Fruit fly (Drosophila melanogaster) whole organism, prepupa: ENCODE measurements around the gene CG16854.

ENCODE experiments used
- Blimp-1 ChIP-seq: fragments of 200-800 bp; sonication (Bioruptor generic); optimal IDR thresholded peaks from 3 replicates; lab custom pipeline; 2017; ENCODE audit warnings: missing biosample characterization, missing genetic modification characterization, mild to moderate bottlenecking, moderate library complexity, missing genetic modification reagents
- CG10631 ChIP-seq: fragments of 200-800 bp; sonication (Bioruptor generic); optimal IDR thresholded peaks from 2 replicates; lab custom pipeline; 2016; ENCODE audit warnings: missing biosample characterization, missing genetic modification characterization
- CG11762 ChIP-seq: fragments of 200-800 bp; sonication (Bioruptor generic); optimal IDR thresholded peaks from 3 replicates; lab custom pipeline; 2016; ENCODE audit warnings: missing biosample characterization, missing genetic modification characterization; ENCODE audit not compliant: insufficient read depth
- CG11902 ChIP-seq: fragments of 200-800 bp; sonication (Bioruptor generic); optimal IDR thresholded peaks from 3 replicates; lab custom pipeline; 2016; ENCODE audit warnings: missing biosample characterization, missing genetic modification characterization
- CG15336 ChIP-seq: fragments of 200-800 bp; sonication (Bioruptor generic); IDR thresholded peaks from 2 replicates; pipeline ENCODE4 v1.3.6; 2022; ENCODE audit warnings: missing biosample characterization, missing genetic modification characterization
- CG31627 ChIP-seq: fragments of 200-800 bp; sonication (Bioruptor generic); optimal IDR thresholded peaks from 3 replicates; lab custom pipeline; 2016; ENCODE audit warnings: missing biosample characterization, missing genetic modification characterization
- CG32006 ChIP-seq: fragments of 200-800 bp; sonication (Bioruptor generic); optimal IDR thresholded peaks from 3 replicates; lab custom pipeline; 2017; ENCODE audit warnings: missing biosample characterization, mild to moderate bottlenecking, missing genetic modification characterization
- CG3919 ChIP-seq: fragments of 200-800 bp; sonication (Bioruptor generic); optimal IDR thresholded peaks from 3 replicates; lab custom pipeline; 2016; ENCODE audit warnings: missing biosample characterization, missing genetic modification characterization
- CG6163 ChIP-seq: fragments of 200-800 bp; sonication (Bioruptor generic); IDR thresholded peaks from 3 replicates; pipeline ENCODE4 v1.3.6; 2022; ENCODE audit warnings: missing biosample characterization, missing genetic modification characterization
- CG6276 ChIP-seq: fragments of 200-800 bp; sonication (Bioruptor generic); optimal IDR thresholded peaks from 2 replicates; lab custom pipeline; 2017; ENCODE audit warnings: missing biosample characterization, mild to moderate bottlenecking, missing genetic modification characterization
- CG6792 ChIP-seq: fragments of 200-800 bp; sonication (Bioruptor generic); optimal IDR thresholded peaks from 3 replicates; lab custom pipeline; 2016; ENCODE audit warnings: missing biosample characterization, missing genetic modification characterization
- CG6808 ChIP-seq: fragments of 200-800 bp; sonication (Bioruptor generic); optimal IDR thresholded peaks from 3 replicates; lab custom pipeline; 2017; ENCODE audit warnings: missing biosample characterization, missing genetic modification characterization, mild to moderate bottlenecking, moderate library complexity, missing genetic modification reagents
- CG7368 ChIP-seq: fragments of 200-800 bp; sonication (Bioruptor generic); optimal IDR thresholded peaks from 3 replicates; lab custom pipeline; 2016; ENCODE audit warnings: missing biosample characterization, missing genetic modification characterization
- CG8119 ChIP-seq: fragments of 200-800 bp; sonication (Bioruptor generic); IDR thresholded peaks from 3 replicates; pipeline ENCODE4 v1.3.6; 2022; ENCODE audit warnings: missing biosample characterization, missing genetic modification characterization
- CG8632 ChIP-seq: fragments of 200-800 bp; sonication (Bioruptor generic); optimal IDR thresholded peaks from 3 replicates; lab custom pipeline; 2016; ENCODE audit warnings: missing biosample characterization, missing genetic modification characterization
- CG9139 ChIP-seq: fragments of 200-800 bp; sonication (Bioruptor generic); optimal IDR thresholded peaks from 3 replicates; lab custom pipeline; 2017; ENCODE audit warnings: missing biosample characterization, mild to moderate bottlenecking, missing genetic modification characterization
- Eip75B ChIP-seq: fragments of 200-800 bp; sonication (Bioruptor generic); optimal IDR thresholded peaks from 3 replicates; lab custom pipeline; 2016; ENCODE audit warnings: missing biosample characterization, missing genetic modification characterization
- Eip78C ChIP-seq: fragments of 200-800 bp; sonication (Bioruptor generic); peaks from one replicate; lab custom pipeline; 2016; ENCODE audit warnings: missing biosample characterization, missing genetic modification characterization
- Eip93F ChIP-seq: fragments of 200-800 bp; sonication (Bioruptor generic); optimal IDR thresholded peaks from 2 replicates; lab custom pipeline; 2016; ENCODE audit warnings: missing biosample characterization, mild to moderate bottlenecking, missing genetic modification characterization
- Ets21C ChIP-seq: fragments of 200-800 bp; sonication (Bioruptor generic); optimal IDR thresholded peaks from 3 replicates; lab custom pipeline; 2016; ENCODE audit warnings: missing biosample characterization, missing genetic modification characterization
- Gug ChIP-seq: fragments of 200-800 bp; sonication (Bioruptor generic); IDR thresholded peaks from 2 replicates; pipeline ENCODE4 v1.3.6; 2022; ENCODE audit warnings: missing biosample characterization, missing genetic modification characterization
- Hr38 ChIP-seq: sonication (Bioruptor generic); optimal IDR thresholded peaks from 2 replicates; lab custom pipeline; 2016; ENCODE audit warnings: missing biosample characterization, missing genetic modification characterization
- Hr39 ChIP-seq: fragments of 200-800 bp; sonication (Bioruptor generic); optimal IDR thresholded peaks from 2 replicates; lab custom pipeline; 2016; ENCODE audit warnings: missing biosample characterization, missing genetic modification characterization
- Hr4 ChIP-seq: fragments of 200-800 bp; sonication (Bioruptor generic); optimal IDR thresholded peaks from 3 replicates; lab custom pipeline; 2016; ENCODE audit warnings: missing biosample characterization, missing genetic modification characterization
- Lpt ChIP-seq: fragments of 200-800 bp; sonication (Bioruptor generic); optimal IDR thresholded peaks from 3 replicates; lab custom pipeline; 2016; ENCODE audit warnings: missing biosample characterization, missing genetic modification characterization
- Met ChIP-seq: fragments of 200-800 bp; sonication (Bioruptor generic); optimal IDR thresholded peaks from 3 replicates; lab custom pipeline; 2016; ENCODE audit warnings: missing biosample characterization, missing genetic modification characterization
- OdsH ChIP-seq: fragments of 200-800 bp; sonication (Bioruptor generic); optimal IDR thresholded peaks from 3 replicates; lab custom pipeline; 2016; ENCODE audit warnings: missing biosample characterization, missing genetic modification characterization
- Smox ChIP-seq: fragments of 200-800 bp; sonication (Bioruptor generic); optimal IDR thresholded peaks from 3 replicates; lab custom pipeline; 2016; ENCODE audit warnings: missing biosample characterization, missing genetic modification characterization
- Sox102F ChIP-seq: fragments of 200-800 bp; sonication (Bioruptor generic); optimal IDR thresholded peaks from 2 replicates; lab custom pipeline; 2016; ENCODE audit warnings: missing biosample characterization, mild to moderate bottlenecking, missing genetic modification characterization
- Sox14 ChIP-seq: fragments of 200-800 bp; sonication (Bioruptor generic); optimal IDR thresholded peaks from 3 replicates; lab custom pipeline; 2016; ENCODE audit warnings: missing biosample characterization, missing genetic modification characterization
- Sox15 ChIP-seq: fragments of 200-800 bp; sonication (Bioruptor generic); optimal IDR thresholded peaks from 3 replicates; lab custom pipeline; 2016; ENCODE audit warnings: missing biosample characterization, missing genetic modification characterization
- cyc ChIP-seq: fragments of 200-800 bp; sonication (Bioruptor generic); optimal IDR thresholded peaks from 3 replicates; lab custom pipeline; 2016; ENCODE audit warnings: missing biosample characterization, missing genetic modification characterization
- dac ChIP-seq: fragments of 200-800 bp; sonication (Bioruptor generic); optimal IDR thresholded peaks from 2 replicates; lab custom pipeline; 2017; ENCODE audit warnings: missing biosample characterization, mild to moderate bottlenecking, missing genetic modification characterization
- dsx ChIP-seq: fragments of 200-800 bp; optimal IDR thresholded peaks from 3 replicates; lab custom pipeline; 2019; ENCODE audit warnings: missing biosample characterization, mild to moderate bottlenecking, missing genetic modification characterization, moderate library complexity; ENCODE audit not compliant: poor library complexity, severe bottlenecking
- eg ChIP-seq: fragments of 200-800 bp; sonication (Bioruptor generic); IDR thresholded peaks from 3 replicates; pipeline ENCODE4 v1.3.6; 2022; ENCODE audit warnings: missing biosample characterization, missing genetic modification characterization
- esn ChIP-seq: fragments of 200-800 bp; sonication (Bioruptor generic); optimal IDR thresholded peaks from 2 replicates; lab custom pipeline; 2016; ENCODE audit warnings: missing biosample characterization, mild to moderate bottlenecking, missing genetic modification characterization, moderate library complexity
- fkh ChIP-seq: fragments of 200-800 bp; sonication (Bioruptor generic); optimal IDR thresholded peaks from 3 replicates; lab custom pipeline; 2017; ENCODE audit warnings: missing biosample characterization, mild to moderate bottlenecking, missing genetic modification characterization, moderate library complexity
- lz ChIP-seq: fragments of 200-800 bp; sonication (Bioruptor generic); optimal IDR thresholded peaks from 3 replicates; lab custom pipeline; 2016; ENCODE audit warnings: missing biosample characterization, missing genetic modification characterization
- net ChIP-seq: fragments of 200-800 bp; sonication (Bioruptor generic); optimal IDR thresholded peaks from 3 replicates; lab custom pipeline; 2016; ENCODE audit warnings: missing biosample characterization, missing genetic modification characterization
- salr ChIP-seq, 2 experiments: fragments of 200-800 bp; sonication (Bioruptor generic); optimal IDR thresholded peaks; 3 replicates each; lab custom pipeline; 2016 to 2018; ENCODE audit warnings: missing biosample characterization in 2 of 2, missing genetic modification characterization in 2 of 2, mild to moderate bottlenecking in 1 of 2
- spab ChIP-seq: fragments of 200-800 bp; sonication (Bioruptor generic); optimal IDR thresholded peaks from 2 replicates; lab custom pipeline; 2017; ENCODE audit warnings: missing biosample characterization, mild to moderate bottlenecking, missing genetic modification characterization, missing genetic modification reagents
- ss ChIP-seq, 2 experiments: fragments of 200-800 bp; sonication (Bioruptor generic); optimal IDR thresholded peaks; 2 replicates in 1 of 2; 3 replicates in 1 of 2; lab custom pipeline; 2017 to 2018; ENCODE audit warnings: mild to moderate bottlenecking in 2 of 2, missing biosample characterization in 2 of 2, missing genetic modification characterization in 2 of 2, moderate library complexity in 1 of 2
- topi ChIP-seq: fragments of 200-800 bp; sonication (Bioruptor generic); optimal IDR thresholded peaks from 3 replicates; lab custom pipeline; 2016; ENCODE audit warnings: missing biosample characterization, missing genetic modification characterization
- vri ChIP-seq: fragments of 200-800 bp; sonication (Bioruptor generic); optimal IDR thresholded peaks from 3 replicates; lab custom pipeline; 2016; ENCODE audit warnings: missing biosample characterization, mild to moderate bottlenecking, missing genetic modification characterization

CG16854 gene

dm6 chr2L:11066887-11067459 is 19.5 kb upstream of the CG16854 start, which contains the start of gene Samuel (continued):
- TF ChIP-seq vri (GFP tag; lab: Kevin White, UChicago) (peak; percentile 74), CG32006 (GFP tag; lab: Kevin White, UChicago) (peak; percentile 11), Smox (GFP tag; lab: Kevin White, UChicago) (peak; percentile 17), CG8632 (GFP tag; lab: Kevin White, UChicago) (peak; percentile 47), CG11762 (GFP tag; lab: Kevin White, UChicago) (peak; percentile 50), CG31627 (GFP tag; lab: Kevin White, UChicago) (peak; percentile 20), CG3919 (GFP tag; lab: Kevin White, UChicago) (peak; percentile 17), Hr38 (GFP tag; lab: Kevin White, UChicago) (no peak), Blimp-1 (no peak), dac (no peak), CG10631 (GFP tag; lab: Kevin White, UChicago) (peak; percentile 20), CG6163 (GFP tag; lab: Robert Waterston, UW) (peak; percentile 72), Ets21C (GFP tag; lab: Kevin White, UChicago) (peak; percentile 26), topi (GFP tag; lab: Kevin White, UChicago) (peak; percentile 55), eg (GFP tag; lab: Robert Waterston, UW) (peak; percentile 73; the same call in 1 of the 3 replicates), CG8119 (GFP tag; lab: Robert Waterston, UW) (peak; percentile 68; the same call in 2 of the 3 replicates), Sox102F (GFP tag; lab: Kevin White, UChicago) (peak; percentile 64), salr (GFP tag; optimal IDR thresholded peaks at IDR 0.05; lab: Kevin White, UChicago) (peak; percentile 5 to 44), Met (GFP tag; lab: Kevin White, UChicago) (peak; percentile 44), dsx (peak; percentile 57), OdsH (GFP tag; lab: Kevin White, UChicago) (peak; percentile 42), CG15336 (GFP tag; lab: Robert Waterston, UW) (peak; percentile 65), Lpt (GFP tag; lab: Kevin White, UChicago) (peak; percentile 12), CG7368 (peak; percentile 28), CG9139 (GFP tag; lab: Kevin White, UChicago) (peak; percentile 53), Gug (GFP tag; lab: Robert Waterston, UW) (no peak), Eip93F (GFP tag; lab: Kevin White, UChicago) (no peak), ss (GFP tag; optimal IDR thresholded peaks at IDR 0.05; lab: Kevin White, UChicago) (peak; percentile 59 to 67), fkh (GFP tag; lab: Kevin White, UChicago) (peak; percentile 16), CG6276 (GFP tag; lab: Kevin White, UChicago) (peak; percentile 62), CG11902 (no peak), cyc (no peak), CG6792 (peak; percentile 36), esn (GFP tag; lab: Kevin White, UChicago) (peak; percentile 28)

DNA sequence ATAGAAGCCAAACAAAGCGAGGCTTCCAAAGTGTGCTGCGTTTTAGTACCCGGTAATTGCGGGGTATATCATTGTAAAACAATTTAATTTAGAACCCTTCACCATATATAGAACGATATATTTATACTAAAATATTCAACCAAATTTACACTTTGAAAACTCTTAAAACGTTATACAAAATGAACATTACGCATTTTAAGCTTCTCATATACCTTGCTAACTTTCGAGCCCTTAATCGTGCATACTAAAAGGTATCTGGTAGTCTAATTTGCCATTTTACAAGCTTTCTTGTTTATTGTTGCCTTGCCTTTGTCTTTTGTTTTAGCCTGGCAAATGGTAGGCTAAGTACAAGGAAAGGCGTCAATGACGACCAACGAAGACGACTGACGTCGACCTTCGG is 18.6 kb upstream of the CG16854 start:
- no peak for TF ChIP-seq CG9139 (GFP tag; lab: Kevin White, UChicago)
- no peak for TF ChIP-seq CG10631 (GFP tag; lab: Kevin White, UChicago)
- peak; percentile 42 for TF ChIP-seq Met (GFP tag; lab: Kevin White, UChicago)
- TF ChIP-seq Hr4, result no peak
- no peak for TF ChIP-seq CG6808
- peak; percentile 12 for TF ChIP-seq lz (GFP tag; lab: Kevin White, UChicago)
- TF ChIP-seq CG3919 (GFP tag; lab: Kevin White, UChicago), result no peak
- TF ChIP-seq dac, result no peak
- peak; percentile 31 for TF ChIP-seq Sox14 (GFP tag; lab: Kevin White, UChicago)
- TF ChIP-seq Eip78C, result peak; percentile 17
- TF ChIP-seq topi (GFP tag; lab: Kevin White, UChicago), result peak; percentile 0
- TF ChIP-seq Hr39, result no peak
- TF ChIP-seq CG6163 (GFP tag; lab: Robert Waterston, UW), result no peak
- no peak for TF ChIP-seq Eip75B (GFP tag; lab: Kevin White, UChicago)
- no peak for TF ChIP-seq vri (GFP tag; lab: Kevin White, UChicago)
- no peak for TF ChIP-seq ss (GFP tag; optimal IDR thresholded peaks at IDR 0.05; lab: Kevin White, UChicago)
- TF ChIP-seq Gug (GFP tag; lab: Robert Waterston, UW), result no peak
- no peak for TF ChIP-seq Ets21C (GFP tag; lab: Kevin White, UChicago)
- TF ChIP-seq net (GFP tag; lab: Kevin White, UChicago), result no peak
- TF ChIP-seq Sox15 (GFP tag; lab: Kevin White, UChicago), result no peak
- peak; percentile 20 for TF ChIP-seq esn (GFP tag; lab: Kevin White, UChicago)
- no peak for TF ChIP-seq CG6792
- peak; percentile 0 for TF ChIP-seq Smox (GFP tag; lab: Kevin White, UChicago)
- no peak for TF ChIP-seq CG8632 (GFP tag; lab: Kevin White, UChicago)
- no peak for TF ChIP-seq spab (GFP tag; lab: Kevin White, UChicago)
- no peak for TF ChIP-seq dsx
- TF ChIP-seq CG31627 (GFP tag; lab: Kevin White, UChicago), result no peak
